Worm (Caenorhabditis elegans) whole organism, mixed stage, embryonic: ENCODE data around the gene nhr-131.

Source experiments
- bed-3 ChIP-seq: fragments of 200-800 bp; sonication (Bioruptor generic); optimal IDR thresholded peaks from 3 replicates; lab custom pipeline; 2018; ENCODE audit warnings: mild to moderate bottlenecking, missing genetic modification characterization, moderate library complexity, missing compliant biosample characterization
- blmp-1 ChIP-seq: fragments of 150-350 bp; optimal IDR thresholded peaks from 2 replicates; lab custom pipeline; 2014; ENCODE audit warnings: missing biosample characterization, missing genetic modification characterization
- ceh-39 ChIP-seq: fragments of 150-350 bp; optimal IDR thresholded peaks from 2 replicates; lab custom pipeline; 2014; ENCODE audit warnings: missing biosample characterization, missing genetic modification characterization
- ceh-43 ChIP-seq: fragments of 200-800 bp; sonication (Bioruptor generic); optimal IDR thresholded peaks from 2 replicates; lab custom pipeline; 2018; ENCODE audit warnings: mild to moderate bottlenecking, missing genetic modification characterization, moderate library complexity, missing compliant biosample characterization
- ceh-83 ChIP-seq: fragments of 200-800 bp; sonication (Bioruptor generic); optimal IDR thresholded peaks from 2 replicates; lab custom pipeline; 2018; ENCODE audit warnings: mild to moderate bottlenecking, missing genetic modification characterization, missing compliant biosample characterization
- ces-1 ChIP-seq: fragments of 150-350 bp; optimal IDR thresholded peaks from 2 replicates; lab custom pipeline; 2014; ENCODE audit warnings: missing biosample characterization, missing genetic modification reagents, missing genetic modification characterization
- drap-1 ChIP-seq: fragments of 200-800 bp; sonication (Bioruptor generic); optimal IDR thresholded peaks from 3 replicates; lab custom pipeline; 2018; ENCODE audit warnings: mild to moderate bottlenecking, missing genetic modification characterization, missing compliant biosample characterization
- elt-1 ChIP-seq: sonication (generic microtip); optimal IDR thresholded peaks from 2 replicates; lab custom pipeline; 2017; ENCODE audit warnings: missing genetic modification characterization, mild to moderate bottlenecking, missing compliant biosample characterization, antibody characterized with exemption, moderate library complexity, borderline replicate concordance; ENCODE audit not compliant: insufficient read depth
- elt-3 ChIP-seq: fragments of 150-350 bp; optimal IDR thresholded peaks from 2 replicates; lab custom pipeline; 2014; ENCODE audit warnings: missing biosample characterization, missing genetic modification characterization
- flh-1 ChIP-seq: fragments of 200-800 bp; sonication (Bioruptor generic); optimal IDR thresholded peaks from 2 replicates; lab custom pipeline; 2018; ENCODE audit warnings: mild to moderate bottlenecking, missing genetic modification characterization, moderate library complexity, missing compliant biosample characterization
- ham-2 ChIP-seq: fragments of 200-800 bp; sonication (Bioruptor generic); optimal IDR thresholded peaks from 2 replicates; lab custom pipeline; 2018; ENCODE audit warnings: mild to moderate bottlenecking, missing genetic modification characterization, missing compliant biosample characterization
- hlh-1 ChIP-seq: fragments of 150-350 bp; optimal IDR thresholded peaks from 2 replicates; lab custom pipeline; 2014; ENCODE audit warnings: missing biosample characterization, missing genetic modification reagents, missing genetic modification characterization
- lin-13 ChIP-seq: fragments of 150-350 bp; optimal IDR thresholded peaks from 2 replicates; lab custom pipeline; 2014; ENCODE audit warnings: missing biosample characterization, missing genetic modification characterization
- lin-32 ChIP-seq: fragments of 200-800 bp; sonication (Bioruptor generic); optimal IDR thresholded peaks from 2 replicates; lab custom pipeline; 2018; ENCODE audit warnings: mild to moderate bottlenecking, missing genetic modification characterization, missing compliant biosample characterization
- lsy-2 ChIP-seq: fragments of 150-350 bp; optimal IDR thresholded peaks from 2 replicates; lab custom pipeline; 2014; ENCODE audit warnings: missing biosample characterization, missing genetic modification characterization
- mab-5 ChIP-seq: fragments of 150-350 bp; optimal IDR thresholded peaks from 2 replicates; lab custom pipeline; 2014; ENCODE audit warnings: missing biosample characterization, missing genetic modification characterization
- mep-1 ChIP-seq: fragments of 150-350 bp; optimal IDR thresholded peaks from 2 replicates; lab custom pipeline; 2017; ENCODE audit warnings: missing biosample characterization, missing genetic modification reagents, missing genetic modification characterization, inconsistent platforms
- mls-2 ChIP-seq: sonication (generic microtip); optimal IDR thresholded peaks from 2 replicates; lab custom pipeline; 2016; ENCODE audit warnings: mild to moderate bottlenecking, missing genetic modification characterization, moderate library complexity, missing compliant biosample characterization
- nhr-12 ChIP-seq: fragments of 150-350 bp; optimal IDR thresholded peaks from 2 replicates; lab custom pipeline; 2014; ENCODE audit warnings: missing biosample characterization, missing genetic modification characterization
- nhr-2 ChIP-seq: fragments of 150-350 bp; optimal IDR thresholded peaks from 2 replicates; lab custom pipeline; 2014; ENCODE audit warnings: missing biosample characterization, missing genetic modification characterization
- nhr-237 ChIP-seq: fragments of 150-350 bp; optimal IDR thresholded peaks from 2 replicates; lab custom pipeline; 2014; ENCODE audit warnings: missing biosample characterization, missing genetic modification characterization
- nhr-28 ChIP-seq: fragments of 150-350 bp; optimal IDR thresholded peaks from 2 replicates; lab custom pipeline; 2014; ENCODE audit warnings: missing biosample characterization, missing genetic modification characterization
- nhr-76 ChIP-seq: sonication (generic microtip); optimal IDR thresholded peaks from 2 replicates; lab custom pipeline; 2017; ENCODE audit warnings: missing biosample characterization, missing genetic modification characterization
- pha-4 ChIP-seq: fragments of 150-350 bp; optimal IDR thresholded peaks from 2 replicates; lab custom pipeline; 2018; ENCODE audit warnings: missing biosample characterization, missing genetic modification reagents, missing genetic modification characterization
- sem-2 ChIP-seq: fragments of 200-800 bp; sonication (Bioruptor generic); optimal IDR thresholded peaks from 2 replicates; lab custom pipeline; 2018; ENCODE audit warnings: mild to moderate bottlenecking, missing genetic modification characterization, missing compliant biosample characterization
- snpc-4 ChIP-seq: fragments of 150-350 bp; optimal IDR thresholded peaks from 2 replicates; lab custom pipeline; 2014; ENCODE audit warnings: missing biosample characterization, missing genetic modification characterization
- sptf-1 ChIP-seq: sonication (generic microtip); optimal IDR thresholded peaks from 2 replicates; lab custom pipeline; 2017; ENCODE audit warnings: mild to moderate bottlenecking, missing genetic modification characterization, moderate library complexity, missing compliant biosample characterization
- tbx-8 ChIP-seq: fragments of 200-800 bp; sonication (Bioruptor generic); optimal IDR thresholded peaks from 2 replicates; lab custom pipeline; 2018; ENCODE audit warnings: mild to moderate bottlenecking, missing genetic modification characterization, moderate library complexity, missing compliant biosample characterization
- unc-120 ChIP-seq: sonication (generic microtip); optimal IDR thresholded peaks from 2 replicates; lab custom pipeline; 2017; ENCODE audit warnings: missing genetic modification characterization, missing compliant biosample characterization; ENCODE audit not compliant: poor library complexity, severe bottlenecking
- unc-39 ChIP-seq: fragments of 150-350 bp; optimal IDR thresholded peaks from 2 replicates; lab custom pipeline; 2014; ENCODE audit warnings: missing biosample characterization, missing genetic modification characterization
- unc-62 ChIP-seq: fragments of 150-350 bp; optimal IDR thresholded peaks from 2 replicates; lab custom pipeline; 2014; ENCODE audit warnings: missing biosample characterization, missing genetic modification reagents, missing genetic modification characterization
- zip-8 ChIP-seq: fragments of 150-350 bp; optimal IDR thresholded peaks from 2 replicates; lab custom pipeline; 2014; ENCODE audit warnings: missing biosample characterization, missing genetic modification characterization
- ztf-11 ChIP-seq: fragments of 150-350 bp; optimal IDR thresholded peaks from 2 replicates; lab custom pipeline; 2014; ENCODE audit warnings: missing biosample characterization, missing genetic modification characterization

Gene nhr-131

ce11 chrV:519445-519844 is 25.3 kb downstream of the nhr-131 start, which contains the start of gene nhr-210:
TSS of gene nhr-210 (minus strand) at chrV:519545.
- TF ChIP-seq flh-1 (GFP tag; lab: Kevin White, UChicago), result no peak
- TF ChIP-seq ham-2 (GFP tag; lab: Kevin White, UChicago), result no peak
- no peak for TF ChIP-seq unc-39

- TF ChIP-seq drap-1 (GFP tag; lab: Kevin White, UChicago) (no peak), tbx-8 (GFP tag; lab: Kevin White, UChicago) (no peak), nhr-76 (tag; lab: Kevin White, UChicago) (no peak), unc-39 (no peak), ceh-39 (tag; lab: Kevin White, UChicago) (no peak), bed-3 (no peak), flh-1 (GFP tag; lab: Kevin White, UChicago) (no peak), zip-8 (tag; lab: Kevin White, UChicago) (no peak), unc-120 (tag; lab: Kevin White, UChicago) (no peak), pha-4 (tag; lab: Kevin White, UChicago) (no peak), mls-2 (tag; lab: Kevin White, UChicago) (no peak), ceh-83 (GFP tag; lab: Kevin White, UChicago) (no peak), ham-2 (GFP tag; lab: Kevin White, UChicago) (no peak), nhr-28 (tag; lab: Kevin White, UChicago) (no peak), unc-62 (GFP tag; lab: Kevin White, UChicago) (no peak), lsy-2 (tag; lab: Kevin White, UChicago) (no peak), nhr-2 (tag; lab: Kevin White, UChicago) (no peak), snpc-4 (tag; lab: Kevin White, UChicago) (no peak), ceh-43 (GFP tag; lab: Kevin White, UChicago) (no peak), mab-5 (tag; lab: Kevin White, UChicago) (no peak)
Measured at ce11 chrV:521517-521916, 27.3 kb downstream of the nhr-131 start, which contains the start of gene srw-107. TSS of gene srw-107 (minus strand) at chrV:521617.

DNA sequence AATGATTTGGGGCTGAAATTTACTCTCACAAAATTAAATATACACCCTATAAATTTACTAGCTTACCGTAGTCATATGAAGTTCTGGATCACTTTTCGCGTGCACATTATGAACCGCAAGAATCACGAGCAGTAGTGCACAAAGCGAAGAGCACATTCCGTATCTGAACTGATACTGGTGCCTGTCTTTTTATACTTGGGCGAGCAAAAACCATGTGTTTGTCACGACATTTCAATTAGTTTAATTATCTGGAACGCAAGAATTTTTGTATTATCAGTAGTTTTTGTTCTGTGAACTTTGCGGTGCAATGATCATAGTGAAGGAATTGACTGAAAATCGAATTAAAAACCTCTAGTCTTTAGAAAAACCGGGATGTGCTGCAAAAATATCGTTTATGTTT is 29.9 kb downstream of the nhr-131 start, which contains the start of gene lipl-3:
Gene lipl-3 (minus strand): TSS at position 161 of the 400 bp plus-strand sequence.
- TF ChIP-seq bed-3 (no peak), ces-1 (GFP tag; lab: Kevin White, UChicago) (no peak), lin-32 (GFP tag; lab: Kevin White, UChicago) (no peak), ztf-11 (tag; lab: Kevin White, UChicago) (no peak), nhr-28 (tag; lab: Kevin White, UChicago) (no peak), zip-8 (tag; lab: Kevin White, UChicago) (no peak), sem-2 (GFP tag; lab: Kevin White, UChicago) (no peak), ham-2 (GFP tag; lab: Kevin White, UChicago) (no peak), lin-13 (tag; lab: Kevin White, UChicago) (no peak), unc-62 (GFP tag; lab: Kevin White, UChicago) (no peak), unc-39 (no peak), nhr-237 (tag; lab: Kevin White, UChicago) (no peak), tbx-8 (GFP tag; lab: Kevin White, UChicago) (no peak), elt-1 (no peak), snpc-4 (tag; lab: Kevin White, UChicago) (no peak), ceh-39 (tag; lab: Kevin White, UChicago) (no peak), flh-1 (GFP tag; lab: Kevin White, UChicago) (no peak), pha-4 (tag; lab: Kevin White, UChicago) (no peak)

ce11 chrV:525040-525439 is 30.9 kb downstream of the nhr-131 start, which contains the start of gene R11G11.16:
TSS of gene R11G11.16 (minus strand) at chrV:525140.
- TF ChIP-seq bed-3, result no peak
- no peak for TF ChIP-seq nhr-12 (tag; lab: Kevin White, UChicago)
- no peak for TF ChIP-seq nhr-76 (tag; lab: Kevin White, UChicago)
- no peak for TF ChIP-seq ceh-83 (GFP tag; lab: Kevin White, UChicago)
- TF ChIP-seq elt-1, result no peak
- no peak for TF ChIP-seq ztf-11 (tag; lab: Kevin White, UChicago)
- no peak for TF ChIP-seq pha-4 (tag; lab: Kevin White, UChicago)
- no peak for TF ChIP-seq sptf-1 (tag; lab: Kevin White, UChicago)
- TF ChIP-seq sem-2 (GFP tag; lab: Kevin White, UChicago), result no peak

ce11 chrV:527602-528001 is 33.4 kb downstream of the nhr-131 start, which contains the start of gene srw-108:
TSS of gene srw-108 (plus strand) at chrV:527902.
- TF ChIP-seq drap-1 (GFP tag; lab: Kevin White, UChicago) (no peak), lin-13 (tag; lab: Kevin White, UChicago) (no peak), flh-1 (GFP tag; lab: Kevin White, UChicago) (no peak), mep-1 (tag; lab: Kevin White, UChicago) (no peak), blmp-1 (tag; lab: Kevin White, UChicago) (no peak), elt-3 (tag; lab: Kevin White, UChicago) (no peak), sem-2 (GFP tag; lab: Kevin White, UChicago) (no peak), lin-32 (GFP tag; lab: Kevin White, UChicago) (no peak), tbx-8 (GFP tag; lab: Kevin White, UChicago) (no peak), hlh-1 (tag; lab: Kevin White, UChicago) (no peak), nhr-237 (tag; lab: Kevin White, UChicago) (no peak), nhr-28 (tag; lab: Kevin White, UChicago) (no peak), nhr-12 (tag; lab: Kevin White, UChicago) (no peak), unc-120 (tag; lab: Kevin White, UChicago) (no peak)
